Fruit fly (Drosophila melanogaster): ENCODE data around the gene cmb.
A peak's percentile ranks its signal among the peaks of the same experiment; 100 is the strongest.

cmb gene

dm6 chr3L:13437036-13437435, 5.4 kb upstream of the cmb start, which contains the start of gene CG10154:
Gene CG10154 (minus strand): TSS chr3L:13437136.
- no peak for TF ChIP-seq Hr78 (GFP tag; optimal IDR thresholded peaks at IDR 0.05)
- TF ChIP-seq sage (GFP tag; optimal IDR thresholded peaks at IDR 0.05), result no peak
- no peak for TF ChIP-seq Hr83 (GFP tag; optimal IDR thresholded peaks at IDR 0.05; ENCODE audit: poor library complexity, severe bottlenecking)
- TF ChIP-seq Jra (GFP tag; optimal IDR thresholded peaks at IDR 0.05), result no peak
- TF ChIP-seq fru (GFP tag; optimal IDR thresholded peaks at IDR 0.05), result no peak
- TF ChIP-seq ey (GFP tag; optimal IDR thresholded peaks at IDR 0.05), result no peak
- TF ChIP-seq CrebA (GFP tag; optimal IDR thresholded peaks at IDR 0.05; ENCODE audit: borderline replicate concordance), result no peak
- TF ChIP-seq dsf (GFP tag; optimal IDR thresholded peaks at IDR 0.05; ENCODE audit: borderline replicate concordance), result no peak
- no peak for TF ChIP-seq N (GFP tag; optimal IDR thresholded peaks at IDR 0.05)
- no peak for TF ChIP-seq dl (GFP tag; optimal IDR thresholded peaks at IDR 0.05; ENCODE audit: insufficient read depth in 1 of 2, partially characterized antibody in 2 of 2)
- TF ChIP-seq Rel (GFP tag; optimal IDR thresholded peaks at IDR 0.05), result no peak
- TF ChIP-seq Rel (tag; optimal IDR thresholded peaks at IDR 0.05), result no peak

dm6 chr3L:13437654-13438053, 4.7 kb upstream of the cmb start, which contains the start of gene CG10725:
Gene CG10725 (plus strand): TSS chr3L:13437954.
- TF ChIP-seq dmrt93B (GFP tag; optimal IDR thresholded peaks at IDR 0.05), result no peak
- TF ChIP-seq CrebA (GFP tag; optimal IDR thresholded peaks at IDR 0.05; ENCODE audit: borderline replicate concordance), result no peak
- TF ChIP-seq sage (GFP tag; optimal IDR thresholded peaks at IDR 0.05), result no peak
- no peak for TF ChIP-seq h (GFP tag; optimal IDR thresholded peaks at IDR 0.05)
- TF ChIP-seq CG32264 (GFP tag; optimal IDR thresholded peaks at IDR 0.05), result no peak
- no peak for TF ChIP-seq Myc (optimal IDR thresholded peaks at IDR 0.05)
- TF ChIP-seq HLH106 (tag; optimal IDR thresholded peaks at IDR 0.05), result no peak
- no peak for TF ChIP-seq N (GFP tag; optimal IDR thresholded peaks at IDR 0.05)
- no peak for TF ChIP-seq woc (GFP tag; optimal IDR thresholded peaks at IDR 0.05)
- TF ChIP-seq pan (optimal IDR thresholded peaks at IDR 0.05), result no peak
- no peak for TF ChIP-seq Sp1 (GFP tag; optimal IDR thresholded peaks at IDR 0.05)
- TF ChIP-seq Jra (GFP tag; optimal IDR thresholded peaks at IDR 0.05), result no peak
- no peak for TF ChIP-seq Hr78 (GFP tag; optimal IDR thresholded peaks at IDR 0.05)
- TF ChIP-seq Mio (GFP tag; optimal IDR thresholded peaks at IDR 0.05), result no peak
- no peak for TF ChIP-seq br (GFP tag; optimal IDR thresholded peaks at IDR 0.05)

dm6 chr3L:13440370-13440960, 1.9 kb upstream of the cmb start, which contains the start of the genes CG10140 and CG14109:
Gene CG10140 (minus strand): TSS chr3L:13440470.
Gene CG14109 (plus strand): TSS chr3L:13440910.
- TF ChIP-seq Hnf4 (GFP tag; optimal IDR thresholded peaks at IDR 0.05) (no peak), ey (GFP tag; optimal IDR thresholded peaks at IDR 0.05) (no peak), Abd-B (GFP tag; optimal IDR thresholded peaks at IDR 0.05) (no peak), CG9705 (GFP tag; optimal IDR thresholded peaks at IDR 0.05) (no peak), psq (GFP tag; optimal IDR thresholded peaks at IDR 0.05) (no peak), dsf (GFP tag; optimal IDR thresholded peaks at IDR 0.05; ENCODE audit: borderline replicate concordance) (no peak), OdsH (GFP tag; optimal IDR thresholded peaks at IDR 0.05) (no peak), GATAd (GFP tag; optimal IDR thresholded peaks at IDR 0.05) (no peak), Rel (GFP tag; optimal IDR thresholded peaks at IDR 0.05) (no peak), Rel (tag; optimal IDR thresholded peaks at IDR 0.05) (no peak), HLH106 (tag; optimal IDR thresholded peaks at IDR 0.05) (no peak), CrebA (GFP tag; optimal IDR thresholded peaks at IDR 0.05; ENCODE audit: borderline replicate concordance) (no peak), N (GFP tag; optimal IDR thresholded peaks at IDR 0.05) (no peak), Myc (optimal IDR thresholded peaks at IDR 0.05) (no peak), br (GFP tag; optimal IDR thresholded peaks at IDR 0.05) (no peak), dmrt93B (GFP tag; optimal IDR thresholded peaks at IDR 0.05) (no peak)

dm6 chr3L:13450177-13450793, 7.9 kb downstream of the cmb start, which contains the start of the genes JMJD7 and CG10738:
Gene JMJD7 (minus strand): TSS chr3L:13450283.
Gene CG10738 (plus strand): TSS chr3L:13450770.
- TF ChIP-seq fru (GFP tag; optimal IDR thresholded peaks at IDR 0.05) (peak; percentile 9), Hr83 (GFP tag; optimal IDR thresholded peaks at IDR 0.05; ENCODE audit: poor library complexity, severe bottlenecking) (peak; percentile 77), rgr (GFP tag; optimal IDR thresholded peaks at IDR 0.05) (peak; percentile 36), Abd-B (GFP tag; optimal IDR thresholded peaks at IDR 0.05) (no peak), Mio (GFP tag; optimal IDR thresholded peaks at IDR 0.05) (no peak), dl (GFP tag; optimal IDR thresholded peaks at IDR 0.05; ENCODE audit: insufficient read depth in 1 of 2, partially characterized antibody in 2 of 2) (no peak), h (GFP tag; optimal IDR thresholded peaks at IDR 0.05) (peak; percentile 44), N (GFP tag; optimal IDR thresholded peaks at IDR 0.05) (no peak), ey (GFP tag; optimal IDR thresholded peaks at IDR 0.05) (peak; percentile 5), dmrt93B (GFP tag; optimal IDR thresholded peaks at IDR 0.05) (peak; percentile 67), br (GFP tag; optimal IDR thresholded peaks at IDR 0.05) (peak; percentile 14), dsf (GFP tag; optimal IDR thresholded peaks at IDR 0.05; ENCODE audit: borderline replicate concordance) (no peak), Sp1 (GFP tag; optimal IDR thresholded peaks at IDR 0.05) (peak; percentile 25), CG9705 (GFP tag; optimal IDR thresholded peaks at IDR 0.05) (peak; percentile 75), HLH106 (tag; optimal IDR thresholded peaks at IDR 0.05) (peak; percentile 66), lola (GFP tag; optimal IDR thresholded peaks at IDR 0.05) (no peak), sage (GFP tag; optimal IDR thresholded peaks at IDR 0.05) (no peak), Rel (GFP tag; optimal IDR thresholded peaks at IDR 0.05) (no peak), Rel (tag; optimal IDR thresholded peaks at IDR 0.05) (peak; percentile 16), psq (GFP tag; optimal IDR thresholded peaks at IDR 0.05) (peak; percentile 27)

Data from whole organism, wandering third instar larva.